Worm (Caenorhabditis elegans): ENCODE results near the gene F58B4.6.

DNA sequence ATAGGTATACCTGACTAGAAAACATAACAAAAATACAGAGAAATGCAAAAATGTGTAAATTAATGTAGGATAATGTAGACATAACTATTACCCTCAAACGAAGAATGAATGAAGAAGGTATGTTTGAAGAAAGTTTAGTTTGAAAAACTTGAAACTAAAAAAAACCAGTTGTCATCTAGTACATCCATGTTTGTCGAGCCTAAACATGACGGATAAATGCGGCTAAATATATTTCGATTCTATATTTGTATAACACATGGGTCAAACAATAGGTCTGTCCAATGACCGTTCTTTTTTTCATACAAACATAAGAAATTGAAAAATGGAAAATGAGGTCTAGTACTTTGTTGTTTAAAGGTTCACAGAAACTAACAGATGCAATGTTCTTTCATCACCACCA is 45.2 kb downstream of the F58B4.6 start, which contains the start of gene F17C11.22:
- TF ChIP-seq unc-62 (GFP tag; optimal IDR thresholded peaks at IDR 0.05) (no peak), nhr-12 (tag; optimal IDR thresholded peaks at IDR 0.05) (no peak), unc-55 (GFP tag; optimal IDR thresholded peaks at IDR 0.05) (no peak)

Measured in whole organism, L2 larva.